Worm (Caenorhabditis elegans) whole organism, late embryonic: ENCODE data around the gene pals-30.

Source experiments
- ceh-6 ChIP-seq: fragments of 200-800 bp; sonication (Bioruptor generic); optimal IDR thresholded peaks from 2 replicates; lab custom pipeline; 2018; ENCODE audit warnings: mild to moderate bottlenecking, missing genetic modification characterization, missing compliant biosample characterization
- fax-1 ChIP-seq: sonication (generic microtip); optimal IDR thresholded peaks from 2 replicates; lab custom pipeline; 2016; ENCODE audit warnings: missing genotype, missing genetic modification characterization, missing compliant biosample characterization
- gmeb-2 ChIP-seq: sonication (generic microtip); optimal IDR thresholded peaks from 2 replicates; lab custom pipeline; 2016; ENCODE audit warnings: missing genetic modification characterization, inconsistent platforms, missing compliant biosample characterization
- madf-2 ChIP-seq: sonication (generic microtip); optimal IDR thresholded peaks from 2 replicates; lab custom pipeline; 2017; ENCODE audit warnings: missing genetic modification characterization, missing compliant biosample characterization
- nfya-1 ChIP-seq: sonication (generic microtip); optimal IDR thresholded peaks from 2 replicates; lab custom pipeline; 2017; ENCODE audit warnings: missing genetic modification characterization, mild to moderate bottlenecking, missing compliant biosample characterization, antibody characterized with exemption, moderate library complexity

ce11 chrIV:14532366-14532765, 19.4 kb downstream of the pals-30 start:
- TF ChIP-seq fax-1 (tag; lab: Kevin White, UChicago), result no peak
- TF ChIP-seq nfya-1 (tag; lab: Kevin White, UChicago), result no peak
- no peak for TF ChIP-seq madf-2
- TF ChIP-seq ceh-6 (GFP tag; lab: Kevin White, UChicago), result no peak
- TF ChIP-seq gmeb-2 (tag; lab: Kevin White, UChicago), result no peak
